Worm (Caenorhabditis elegans): ENCODE measurements around the gene C08F8.9.

DNA sequence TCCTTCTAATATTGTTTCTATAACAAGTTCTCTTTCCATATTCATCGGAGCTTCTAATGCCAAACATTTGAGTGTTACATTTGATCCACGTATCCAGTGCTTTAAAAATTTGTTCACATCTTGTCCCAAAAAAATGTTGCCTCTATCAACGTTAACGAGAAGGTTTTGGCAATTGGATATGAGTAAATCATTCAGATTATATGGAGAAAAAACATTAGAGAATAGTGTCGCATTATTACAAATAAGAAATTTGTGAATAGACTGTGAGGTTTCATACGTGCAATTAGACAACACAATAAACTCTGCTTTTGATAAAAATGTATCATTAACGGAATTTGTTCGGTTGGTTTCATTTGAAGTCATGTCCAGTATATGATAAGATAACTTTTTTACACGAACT lies 18.5 kb downstream of the C08F8.9 start, which contains the start of gene mboa-4:
- TF ChIP-seq W03F9.2 (tag; optimal IDR thresholded peaks at IDR 0.05) (no peak), him-1 (tag; optimal IDR thresholded peaks at IDR 0.05) (no peak), dao-5 (tag; optimal IDR thresholded peaks at IDR 0.05) (no peak)
